Worm (Caenorhabditis elegans) whole organism, young adult: Measurements from ENCODE around the gene F57A10.2.

Experiments used
- B0261.1 ChIP-seq: sonication (generic microtip); optimal IDR thresholded peaks from 2 replicates; lab custom pipeline; 2016; ENCODE audit warnings: mild to moderate bottlenecking, missing genetic modification characterization, moderate library complexity, missing compliant biosample characterization
- C06A6.2 ChIP-seq: fragments of 200-800 bp; sonication (Bioruptor generic); conservative IDR thresholded peaks from 2 replicates; pipeline ENCODE4 v1.3.6; 2022; ENCODE audit warnings: missing genetic modification characterization, missing compliant biosample characterization
- D2030.7 ChIP-seq: fragments of 200-800 bp; sonication (Bioruptor generic); IDR thresholded peaks from 2 replicates; pipeline ENCODE4 v1.3.6; 2022; ENCODE audit warnings: missing genetic modification reagents, missing genetic modification characterization, missing compliant biosample characterization
- F22D6.2 ChIP-seq: sonication (generic microtip); optimal IDR thresholded peaks from 2 replicates; lab custom pipeline; 2016; ENCODE audit warnings: mild to moderate bottlenecking, missing genetic modification characterization, missing compliant biosample characterization
- F23B12.7 ChIP-seq: sonication (generic microtip); optimal IDR thresholded peaks from 2 replicates; lab custom pipeline; 2017; ENCODE audit warnings: missing genetic modification characterization, mild to moderate bottlenecking, missing compliant biosample characterization, antibody characterized with exemption, moderate library complexity; ENCODE audit not compliant: insufficient read depth
- F37B4.10 ChIP-seq: fragments of 200-800 bp; sonication (Bioruptor generic); IDR thresholded peaks from 2 replicates; pipeline ENCODE4 v1.3.6; 2022; ENCODE audit warnings: missing genetic modification characterization, missing compliant biosample characterization
- F39B2.1 ChIP-seq: fragments of 200-800 bp; sonication (Bioruptor generic); IDR thresholded peaks from 2 replicates; pipeline ENCODE4 v1.3.6; 2022; ENCODE audit warnings: missing genetic modification reagents, missing genetic modification characterization, missing compliant biosample characterization
- F52B5.7 ChIP-seq: sonication (generic microtip); optimal IDR thresholded peaks from 2 replicates; lab custom pipeline; 2016; ENCODE audit warnings: mild to moderate bottlenecking, missing genetic modification characterization, missing compliant biosample characterization
- F55B11.4 ChIP-seq: sonication (generic microtip); optimal IDR thresholded peaks from 2 replicates; lab custom pipeline; 2016; ENCODE audit warnings: missing compliant biosample characterization, missing genetic modification characterization, borderline replicate concordance; ENCODE audit not compliant: insufficient read depth
- T07F8.4 ChIP-seq: sonication (generic microtip); optimal IDR thresholded peaks from 2 replicates; lab custom pipeline; 2016; ENCODE audit warnings: mild to moderate bottlenecking, missing genetic modification characterization, moderate library complexity, missing compliant biosample characterization
- Y53G8AR.9 ChIP-seq: fragments of 200-800 bp; sonication (Bioruptor generic); conservative IDR thresholded peaks from 2 replicates; pipeline ENCODE4 v1.3.6; 2022; ENCODE audit warnings: missing genetic modification reagents, missing genetic modification characterization, missing compliant biosample characterization
- Y95B8A.8 ChIP-seq: fragments of 200-800 bp; sonication (Bioruptor generic); IDR thresholded peaks from 2 replicates; pipeline ENCODE4 v1.3.6; 2022; ENCODE audit warnings: missing genetic modification reagents, missing genetic modification characterization, missing compliant biosample characterization
- aptf-2 ChIP-seq: fragments of 200-800 bp; sonication (Bioruptor generic); conservative IDR thresholded peaks from 2 replicates; pipeline ENCODE4 v1.3.6; 2022; ENCODE audit warnings: missing genetic modification reagents, missing genetic modification characterization, missing compliant biosample characterization
- atf-7 ChIP-seq: sonication (generic microtip); optimal IDR thresholded peaks from 2 replicates; lab custom pipeline; 2017; ENCODE audit warnings: mild to moderate bottlenecking, missing genetic modification characterization, missing compliant biosample characterization
- attf-3 ChIP-seq: fragments of 200-800 bp; sonication (Bioruptor generic); conservative IDR thresholded peaks from 2 replicates; pipeline ENCODE4 v1.3.6; 2022; ENCODE audit warnings: missing genetic modification reagents, missing genetic modification characterization, missing compliant biosample characterization
- bed-2 ChIP-seq: fragments of 200-800 bp; sonication (Bioruptor generic); IDR thresholded peaks from 2 replicates; pipeline ENCODE4 v1.3.6; 2022; ENCODE audit warnings: missing genetic modification reagents, missing genetic modification characterization, missing compliant biosample characterization
- cebp-1 ChIP-seq, 2 experiments: fragments of 200-800 bp in 1 of 2; sonication (Bioruptor generic) in 1 of 2; sonication (generic microtip) in 1 of 2; IDR thresholded peaks in 1 of 2; optimal IDR thresholded peaks in 1 of 2; 2 replicates each; pipeline versions ENCODE4 v1.3.6 to Lab custom; 2017 to 2022; ENCODE audit warnings: missing compliant biosample characterization in 2 of 2, missing genetic modification characterization in 2 of 2, mild to moderate bottlenecking in 1 of 2, missing genetic modification reagents in 1 of 2, moderate library complexity in 1 of 2
- cebp-2 ChIP-seq: fragments of 200-800 bp; sonication (Bioruptor generic); IDR thresholded peaks from 2 replicates; pipeline ENCODE4 v1.3.6; 2022; ENCODE audit warnings: missing genetic modification characterization, missing compliant biosample characterization
- ceh-79 ChIP-seq: sonication (generic microtip); optimal IDR thresholded peaks from 2 replicates; lab custom pipeline; 2017; ENCODE audit warnings: mild to moderate bottlenecking, missing genetic modification characterization, missing compliant biosample characterization
- die-1 ChIP-seq: sonication (generic microtip); optimal IDR thresholded peaks from 2 replicates; lab custom pipeline; 2016; ENCODE audit warnings: missing genotype, mild to moderate bottlenecking, missing genetic modification characterization, missing compliant biosample characterization
- egl-18 ChIP-seq: fragments of 200-800 bp; sonication (Bioruptor generic); IDR thresholded peaks from 2 replicates; pipeline ENCODE4 v1.3.6; 2022; ENCODE audit warnings: missing genetic modification reagents, missing genetic modification characterization, missing compliant biosample characterization
- egl-44 ChIP-seq: fragments of 200-800 bp; sonication (Bioruptor generic); IDR thresholded peaks from 2 replicates; pipeline ENCODE4 v1.3.6; 2022; ENCODE audit warnings: missing genetic modification reagents, missing genetic modification characterization, missing compliant biosample characterization
- fkh-3 ChIP-seq: sonication (generic microtip); optimal IDR thresholded peaks from 2 replicates; lab custom pipeline; 2016; ENCODE audit warnings: mild to moderate bottlenecking, missing genetic modification characterization, missing compliant biosample characterization
- gei-17 ChIP-seq: fragments of 200-800 bp; sonication (Bioruptor generic); optimal IDR thresholded peaks from 2 replicates; lab custom pipeline; 2018; ENCODE audit warnings: mild to moderate bottlenecking, missing genetic modification characterization, missing compliant biosample characterization
- hlh-26 ChIP-seq: fragments of 200-800 bp; sonication (Bioruptor generic); conservative IDR thresholded peaks from 2 replicates; pipeline ENCODE4 v1.3.6; 2022; ENCODE audit warnings: missing genetic modification reagents, missing genetic modification characterization, missing compliant biosample characterization
- lag-1 ChIP-seq: fragments of 200-800 bp; sonication (Bioruptor generic); IDR thresholded peaks from 2 replicates; pipeline ENCODE4 v1.3.6; 2022; ENCODE audit warnings: missing genetic modification reagents, missing genetic modification characterization, missing compliant biosample characterization
- lin-26 ChIP-seq: fragments of 200-800 bp; sonication (Bioruptor generic); IDR thresholded peaks from 2 replicates; pipeline ENCODE4 v1.3.6; 2022; ENCODE audit warnings: missing genetic modification reagents, missing genetic modification characterization, missing compliant biosample characterization
- lin-40 ChIP-seq: sonication (generic microtip); optimal IDR thresholded peaks from 2 replicates; lab custom pipeline; 2016; ENCODE audit warnings: missing genetic modification characterization, mild to moderate bottlenecking, missing compliant biosample characterization, missing genotype, missing genetic modification reagents
- lin-54 ChIP-seq: fragments of 200-800 bp; sonication (Bioruptor generic); optimal IDR thresholded peaks from 2 replicates; lab custom pipeline; 2018; ENCODE audit warnings: mild to moderate bottlenecking, missing genetic modification characterization, missing compliant biosample characterization
- lir-1 ChIP-seq: fragments of 200-800 bp; sonication (Bioruptor generic); conservative IDR thresholded peaks from 2 replicates; pipeline ENCODE4 v1.3.6; 2022; ENCODE audit warnings: missing genetic modification reagents, missing genetic modification characterization, missing compliant biosample characterization
- madf-8 ChIP-seq: fragments of 200-800 bp; sonication (Bioruptor generic); conservative IDR thresholded peaks from 2 replicates; pipeline ENCODE4 v1.3.6; 2022; ENCODE audit warnings: missing genetic modification reagents, missing genetic modification characterization, missing compliant biosample characterization
- mcd-1 ChIP-seq: fragments of 200-800 bp; sonication (Bioruptor generic); IDR thresholded peaks from 2 replicates; pipeline ENCODE4 v1.3.6; 2022; ENCODE audit warnings: missing genetic modification reagents, missing genetic modification characterization, missing compliant biosample characterization
- nfya-2 ChIP-seq: fragments of 200-800 bp; sonication (Bioruptor generic); IDR thresholded peaks from 2 replicates; pipeline ENCODE4 v1.3.6; 2022; ENCODE audit warnings: missing genetic modification reagents, missing genetic modification characterization, missing compliant biosample characterization
- nhr-90 ChIP-seq: sonication (generic microtip); optimal IDR thresholded peaks from 2 replicates; lab custom pipeline; 2016; ENCODE audit warnings: missing genotype, mild to moderate bottlenecking, missing genetic modification characterization, missing compliant biosample characterization
- rcor-1 ChIP-seq: fragments of 200-800 bp; sonication (Bioruptor generic); IDR thresholded peaks from 2 replicates; pipeline ENCODE4 v1.3.6; 2022; ENCODE audit warnings: missing genetic modification reagents, missing genetic modification characterization, missing compliant biosample characterization
- sea-2 ChIP-seq: fragments of 200-800 bp; sonication (Bioruptor generic); IDR thresholded peaks from 2 replicates; pipeline ENCODE4 v1.3.6; 2022; ENCODE audit warnings: missing genetic modification characterization, missing compliant biosample characterization
- somi-1 ChIP-seq: fragments of 200-800 bp; sonication (Bioruptor generic); optimal IDR thresholded peaks from 2 replicates; lab custom pipeline; 2018; ENCODE audit warnings: mild to moderate bottlenecking, missing genetic modification characterization, missing compliant biosample characterization
- unc-130 ChIP-seq: sonication (generic microtip); optimal IDR thresholded peaks from 2 replicates; lab custom pipeline; 2016; ENCODE audit warnings: missing genetic modification reagents, missing genetic modification characterization, missing compliant biosample characterization
- unc-62 ChIP-seq: fragments of 150-350 bp; optimal IDR thresholded peaks from 2 replicates; lab custom pipeline; 2014; ENCODE audit warnings: missing biosample characterization, missing genetic modification reagents, missing genetic modification characterization
- ztf-22 ChIP-seq: fragments of 200-800 bp; sonication (Bioruptor generic); optimal IDR thresholded peaks from 2 replicates; lab custom pipeline; 2018; ENCODE audit warnings: mild to moderate bottlenecking, missing genetic modification characterization, moderate library complexity, missing compliant biosample characterization

The F57A10.2 gene

ce11 chrV:15718562-15718961 lies 47.8 kb upstream of the F57A10.2 start, which contains the start of gene Y6E2A.5:
Gene Y6E2A.5 (minus strand): TSS chrV:15718662.
- no peak for TF ChIP-seq T07F8.4 (tag; lab: Kevin White, UChicago)
- no peak for TF ChIP-seq nfya-2 (GFP tag; lab: Robert Waterston, UW)
- TF ChIP-seq cebp-1 (GFP tag; IDR thresholded peaks at IDR 0.05; lab: Robert Waterston, UW) = no peak
- TF ChIP-seq cebp-1 (tag; optimal IDR thresholded peaks at IDR 0.05; lab: Kevin White, UChicago) = no peak
- no peak for TF ChIP-seq F23B12.7 (tag; lab: Kevin White, UChicago)
- TF ChIP-seq atf-7 = no peak
- TF ChIP-seq bed-2 (GFP tag; lab: Robert Waterston, UW) = no peak

ce11 chrV:15719570-15719969 lies 46.8 kb upstream of the F57A10.2 start, which contains the start of gene Y6E2A.7:
Gene Y6E2A.7 (plus strand): TSS chrV:15719870.
- no peak for TF ChIP-seq lin-40 (tag; lab: Kevin White, UChicago)
- no peak for TF ChIP-seq unc-130 (GFP tag; lab: Kevin White, UChicago)
- TF ChIP-seq unc-62 (GFP tag; lab: Kevin White, UChicago) = no peak
- TF ChIP-seq egl-44 = no peak
- TF ChIP-seq sea-2 (GFP tag; lab: Robert Waterston, UW) = no peak
- TF ChIP-seq attf-3 = no peak
- TF ChIP-seq somi-1 (GFP tag; lab: Kevin White, UChicago) = no peak
- no peak for TF ChIP-seq ztf-22
- TF ChIP-seq cebp-2 (GFP tag; lab: Robert Waterston, UW) = no peak
- no peak for TF ChIP-seq hlh-26 (GFP tag; lab: Robert Waterston, UW)
- no peak for TF ChIP-seq egl-18 (GFP tag; lab: Robert Waterston, UW)
- no peak for TF ChIP-seq aptf-2 (GFP tag; lab: Robert Waterston, UW)
- no peak for TF ChIP-seq lir-1

ce11 chrV:15721431-15721830 lies 44.9 kb upstream of the F57A10.2 start:
- no peak for TF ChIP-seq D2030.7 (GFP tag; lab: Robert Waterston, UW)
- TF ChIP-seq die-1 = no peak
- TF ChIP-seq F52B5.7 (tag; lab: Kevin White, UChicago) = no peak
- TF ChIP-seq mcd-1 (GFP tag; lab: Robert Waterston, UW) = no peak
- no peak for TF ChIP-seq nhr-90 (tag; lab: Kevin White, UChicago)
- TF ChIP-seq lag-1 (GFP tag; lab: Robert Waterston, UW) = no peak

DNA sequence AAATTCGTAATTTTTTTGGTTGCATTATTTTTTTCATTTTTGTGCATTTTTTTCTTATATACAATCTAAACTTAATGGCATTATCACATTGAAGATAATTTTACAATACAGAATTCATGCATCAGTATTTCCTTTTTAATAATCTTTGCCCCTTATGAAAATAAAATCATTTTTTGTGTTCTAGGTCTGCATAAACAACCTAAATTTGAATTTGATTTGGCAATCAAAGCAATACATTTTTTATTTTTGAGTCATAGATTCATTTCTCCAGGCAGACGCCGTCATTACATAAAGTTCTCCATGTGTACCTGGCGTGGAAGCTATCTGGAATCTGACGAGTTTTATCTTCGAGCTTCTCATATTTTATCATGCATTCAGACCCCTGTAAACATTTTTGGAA lies 44.5 kb upstream of the F57A10.2 start, which contains the start of gene srh-140:
Gene srh-140 (plus strand): TSS at position 301 of the 400 bp plus-strand sequence.
- TF ChIP-seq nhr-90 (tag; lab: Kevin White, UChicago) = no peak
- no peak for TF ChIP-seq gei-17 (GFP tag; lab: Kevin White, UChicago)
- TF ChIP-seq lin-40 (tag; lab: Kevin White, UChicago) = no peak
- TF ChIP-seq lin-26 = no peak
- TF ChIP-seq F55B11.4 = no peak
- no peak for TF ChIP-seq bed-2 (GFP tag; lab: Robert Waterston, UW)
- no peak for TF ChIP-seq ceh-79 (tag; lab: Kevin White, UChicago)
- no peak for TF ChIP-seq C06A6.2 (GFP tag; lab: Robert Waterston, UW)
- TF ChIP-seq F23B12.7 (tag; lab: Kevin White, UChicago) = no peak
- TF ChIP-seq lin-54 (GFP tag; lab: Kevin White, UChicago) = no peak
- no peak for TF ChIP-seq rcor-1
- TF ChIP-seq Y95B8A.8 (GFP tag; lab: Robert Waterston, UW) = no peak
- no peak for TF ChIP-seq cebp-2 (GFP tag; lab: Robert Waterston, UW)
- TF ChIP-seq fkh-3 = no peak
- TF ChIP-seq madf-8 = no peak
- TF ChIP-seq B0261.1 (tag; lab: Kevin White, UChicago) = no peak
- no peak for TF ChIP-seq F37B4.10 (GFP tag; lab: Robert Waterston, UW)
- TF ChIP-seq F39B2.1 (GFP tag; lab: Robert Waterston, UW) = no peak
- no peak for TF ChIP-seq F22D6.2 (tag; lab: Kevin White, UChicago)
- no peak for TF ChIP-seq Y53G8AR.9
